Fruit fly (Drosophila melanogaster): Measurements from ENCODE around the gene IA-2.

DNA sequence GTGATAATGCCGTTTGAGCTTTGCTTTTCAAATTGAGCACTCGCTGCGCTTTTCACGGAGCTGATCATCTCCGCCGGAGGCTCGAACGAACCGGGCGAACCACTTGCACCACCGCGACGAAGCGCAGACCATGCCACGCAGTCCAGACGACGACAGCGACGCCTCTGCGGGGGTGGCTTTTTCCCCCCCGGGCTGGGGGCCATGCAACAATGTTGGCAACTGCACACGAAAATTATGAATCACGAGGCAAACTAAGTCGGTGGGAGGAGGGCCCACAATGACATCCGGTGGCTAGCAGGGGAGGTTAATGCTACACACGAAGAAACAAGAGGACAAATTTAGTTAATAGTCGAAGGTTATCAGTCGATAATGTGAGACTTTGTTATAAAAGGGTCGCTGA lies 8.8 kb upstream of the IA-2 start:
- no peak for TF ChIP-seq EcR (GFP tag; optimal IDR thresholded peaks at IDR 0.05)
- TF ChIP-seq usp (GFP tag; optimal IDR thresholded peaks at IDR 0.05) = no peak
- no peak for TF ChIP-seq pan (optimal IDR thresholded peaks at IDR 0.05)
- no peak for TF ChIP-seq psq (optimal IDR thresholded peaks at IDR 0.05)
- no peak for TF ChIP-seq CG8478 (optimal IDR thresholded peaks at IDR 0.05)

All from whole organism.